Fruit fly (Drosophila melanogaster) whole organism, embryonic: ENCODE data around the gene melt.

Source experiments
- BtbVII ChIP-seq: fragments of 200-800 bp; sonication (Bioruptor generic); optimal IDR thresholded peaks from 3 replicates; lab custom pipeline; 2017; ENCODE audit warnings: missing biosample characterization, mild to moderate bottlenecking, missing genetic modification characterization
- CG10366 ChIP-seq: fragments of 200-800 bp; sonication (Bioruptor generic); IDR thresholded peaks from 2 replicates; pipeline ENCODE4 v1.3.6; 2022; ENCODE audit warnings: missing biosample characterization, missing genetic modification characterization
- CG10462 ChIP-seq: fragments of 200-800 bp; sonication (Bioruptor generic); optimal IDR thresholded peaks from 2 replicates; lab custom pipeline; 2016; ENCODE audit warnings: missing biosample characterization, missing genetic modification characterization
- CG10979 ChIP-seq: fragments of 200-800 bp; sonication (Bioruptor generic); optimal IDR thresholded peaks from 2 replicates; lab custom pipeline; 2018; ENCODE audit warnings: missing biosample characterization, mild to moderate bottlenecking, missing genetic modification characterization, moderate library complexity
- CG11504 ChIP-seq: fragments of 200-800 bp; sonication (Bioruptor generic); optimal IDR thresholded peaks from 3 replicates; lab custom pipeline; 2019; ENCODE audit warnings: missing biosample characterization, mild to moderate bottlenecking, missing genetic modification characterization, moderate library complexity
- CG13424 ChIP-seq: fragments of 200-800 bp; sonication (Bioruptor generic); optimal IDR thresholded peaks from 2 replicates; lab custom pipeline; 2019; ENCODE audit warnings: missing biosample characterization, mild to moderate bottlenecking, missing genetic modification characterization, moderate library complexity
- CG15269 ChIP-seq: fragments of 200-800 bp; sonication (Bioruptor generic); optimal IDR thresholded peaks from 2 replicates; lab custom pipeline; 2018; ENCODE audit warnings: missing biosample characterization, mild to moderate bottlenecking, missing genetic modification characterization, moderate library complexity
- CG17361 ChIP-seq: fragments of 200-800 bp; sonication (Bioruptor generic); IDR thresholded peaks from 3 replicates; pipeline ENCODE4 v1.3.6; 2022; ENCODE audit warnings: missing biosample characterization, missing genetic modification characterization
- CG17829 ChIP-seq: fragments of 200-800 bp; optimal IDR thresholded peaks from 2 replicates; lab custom pipeline; 2019; ENCODE audit warnings: missing biosample characterization, mild to moderate bottlenecking, missing genetic modification characterization, moderate library complexity
- CG18476 ChIP-seq: fragments of 200-800 bp; sonication (Bioruptor generic); optimal IDR thresholded peaks from 2 replicates; lab custom pipeline; 2016; ENCODE audit warnings: missing biosample characterization, mild to moderate bottlenecking, missing genetic modification characterization
- CG2678 ChIP-seq: fragments of 200-800 bp; sonication (Bioruptor generic); optimal IDR thresholded peaks from 3 replicates; lab custom pipeline; 2019; ENCODE audit warnings: missing biosample characterization, mild to moderate bottlenecking, missing genetic modification characterization, moderate library complexity
- CG30403 ChIP-seq: fragments of 200-800 bp; sonication (Bioruptor generic); optimal IDR thresholded peaks from 3 replicates; lab custom pipeline; 2016; ENCODE audit warnings: missing biosample characterization, missing genetic modification characterization
- CG33557 ChIP-seq: fragments of 200-800 bp; sonication (Bioruptor generic); optimal IDR thresholded peaks from 2 replicates; lab custom pipeline; 2019; ENCODE audit warnings: missing biosample characterization, mild to moderate bottlenecking, missing genetic modification characterization, moderate library complexity
- CG5953 ChIP-seq: fragments of 200-800 bp; sonication (Bioruptor generic); IDR thresholded peaks from 2 replicates; pipeline ENCODE4 v1.3.6; 2022; ENCODE audit warnings: missing biosample characterization, missing genetic modification characterization
- CG7839 ChIP-seq: fragments of 200-800 bp; sonication (Bioruptor generic); optimal IDR thresholded peaks from 3 replicates; lab custom pipeline; 2018; ENCODE audit warnings: missing biosample characterization, mild to moderate bottlenecking, missing genetic modification characterization, moderate library complexity
- CG8281 ChIP-seq: fragments of 200-800 bp; sonication (Bioruptor generic); optimal IDR thresholded peaks from 2 replicates; lab custom pipeline; 2018; ENCODE audit warnings: missing biosample characterization, mild to moderate bottlenecking, missing genetic modification characterization, moderate library complexity
- CG8944 ChIP-seq: fragments of 200-800 bp; sonication (Bioruptor generic); optimal IDR thresholded peaks from 3 replicates; lab custom pipeline; 2016; ENCODE audit warnings: missing biosample characterization, missing genetic modification characterization
- CoRest ChIP-seq: fragments of 200-800 bp; sonication (Bioruptor generic); optimal IDR thresholded peaks from 3 replicates; lab custom pipeline; 2018; ENCODE audit warnings: missing biosample characterization, mild to moderate bottlenecking, missing genetic modification characterization, moderate library complexity
- Drgx ChIP-seq: fragments of 200-800 bp; sonication (Bioruptor generic); IDR thresholded peaks from 2 replicates; pipeline ENCODE4 v1.3.6; 2022; ENCODE audit warnings: missing biosample characterization, missing genetic modification characterization
- Hand ChIP-seq: fragments of 200-800 bp; sonication (Bioruptor generic); optimal IDR thresholded peaks from 2 replicates; lab custom pipeline; 2017; ENCODE audit warnings: mild to moderate bottlenecking, missing biosample characterization, missing genetic modification reagents, missing genetic modification characterization
- Hr51 ChIP-seq, 2 experiments: fragments of 200-800 bp; sonication (Bioruptor generic); optimal IDR thresholded peaks; 2 replicates in 1 of 2; 3 replicates in 1 of 2; lab custom pipeline; 2016 to 2018; ENCODE audit warnings: missing biosample characterization in 2 of 2, missing genetic modification characterization in 2 of 2, mild to moderate bottlenecking in 1 of 2, moderate library complexity in 1 of 2
- Med ChIP-seq: fragments of 200-800 bp; sonication (Bioruptor generic); peaks from one replicate; lab custom pipeline; 2016; ENCODE audit warnings: missing biosample characterization, missing genetic modification characterization, mild to moderate bottlenecking, inconsistent platforms, moderate library complexity
- Oli ChIP-seq: fragments of 200-800 bp; sonication (Bioruptor generic); optimal IDR thresholded peaks from 2 replicates; lab custom pipeline; 2018; ENCODE audit warnings: missing biosample characterization, mild to moderate bottlenecking, missing genetic modification characterization, moderate library complexity
- PHDP ChIP-seq: fragments of 200-800 bp; sonication (Bioruptor generic); optimal IDR thresholded peaks from 3 replicates; lab custom pipeline; 2018; ENCODE audit warnings: missing biosample characterization, mild to moderate bottlenecking, missing genetic modification characterization, moderate library complexity
- Sox102F ChIP-seq: fragments of 200-800 bp; sonication (Bioruptor generic); optimal IDR thresholded peaks from 2 replicates; lab custom pipeline; 2018; ENCODE audit warnings: missing biosample characterization, mild to moderate bottlenecking, missing genetic modification characterization, moderate library complexity
- Xbp1 ChIP-seq: fragments of 200-800 bp; sonication (Bioruptor generic); optimal IDR thresholded peaks from 3 replicates; lab custom pipeline; 2016; ENCODE audit warnings: missing biosample characterization, mild to moderate bottlenecking, missing genetic modification characterization
- az2 ChIP-seq: fragments of 200-800 bp; sonication (Bioruptor generic); optimal IDR thresholded peaks from 3 replicates; lab custom pipeline; 2016; ENCODE audit warnings: missing biosample characterization, missing genetic modification characterization
- bsh ChIP-seq, 2 experiments: fragments of 200-800 bp; sonication (Bioruptor generic); optimal IDR thresholded peaks; 2 replicates each; lab custom pipeline; 2017 to 2018; ENCODE audit warnings: mild to moderate bottlenecking in 2 of 2, missing biosample characterization in 2 of 2, missing genetic modification characterization in 2 of 2, moderate library complexity in 1 of 2
- dm ChIP-seq: fragments of 200-800 bp; sonication (Bioruptor generic); optimal IDR thresholded peaks from 3 replicates; lab custom pipeline; 2016; ENCODE audit warnings: missing biosample characterization, missing genetic modification characterization
- dmrt99B ChIP-seq: fragments of 200-800 bp; sonication (Bioruptor generic); optimal IDR thresholded peaks from 2 replicates; lab custom pipeline; 2018; ENCODE audit warnings: missing biosample characterization, mild to moderate bottlenecking, missing genetic modification characterization, moderate library complexity
- grau ChIP-seq: fragments of 200-800 bp; optimal IDR thresholded peaks from 3 replicates; lab custom pipeline; 2019; ENCODE audit warnings: missing biosample characterization, mild to moderate bottlenecking, missing genetic modification characterization, moderate library complexity
- gsb-n ChIP-seq: fragments of 200-800 bp; sonication (Bioruptor generic); optimal IDR thresholded peaks from 3 replicates; lab custom pipeline; 2018; ENCODE audit warnings: missing biosample characterization, mild to moderate bottlenecking, missing genetic modification characterization
- insv ChIP-seq, 2 experiments: fragments of 200-800 bp; sonication (Bioruptor generic); optimal IDR thresholded peaks; 3 replicates each; lab custom pipeline; 2016 to 2018; ENCODE audit warnings: missing biosample characterization in 2 of 2, missing genetic modification characterization in 2 of 2
- lab ChIP-seq: fragments of 200-800 bp; sonication (Bioruptor generic); optimal IDR thresholded peaks from 3 replicates; lab custom pipeline; 2017; ENCODE audit warnings: missing biosample characterization, missing genetic modification characterization, mild to moderate bottlenecking, moderate library complexity, missing genetic modification reagents
- lilli ChIP-seq: fragments of 200-800 bp; sonication (Bioruptor generic); optimal IDR thresholded peaks from 3 replicates; lab custom pipeline; 2016; ENCODE audit warnings: missing biosample characterization, missing genetic modification characterization
- lola ChIP-seq, 3 experiments: fragments of >200 bp in 2 of 3; fragments of 200-800 bp in 1 of 3; sonication (Bioruptor generic) in 1 of 3; optimal IDR thresholded peaks; 2 replicates each; lab custom pipeline; 2017 to 2019; ENCODE audit warnings: missing biosample characterization in 3 of 3, missing genetic modification characterization in 3 of 3, mild to moderate bottlenecking in 1 of 3, moderate library complexity in 1 of 3
- mirr ChIP-seq: fragments of 200-800 bp; sonication (Bioruptor generic); optimal IDR thresholded peaks from 3 replicates; lab custom pipeline; 2018; ENCODE audit warnings: missing biosample characterization, mild to moderate bottlenecking, missing genetic modification characterization
- nmo ChIP-seq: fragments of 200-800 bp; sonication (Bioruptor generic); optimal IDR thresholded peaks from 2 replicates; lab custom pipeline; 2018; ENCODE audit warnings: missing biosample characterization, mild to moderate bottlenecking, missing genetic modification characterization, moderate library complexity
- nom ChIP-seq: fragments of 200-800 bp; sonication (Bioruptor generic); optimal IDR thresholded peaks from 2 replicates; lab custom pipeline; 2017; ENCODE audit warnings: missing biosample characterization, missing genetic modification characterization, mild to moderate bottlenecking, moderate library complexity, missing genetic modification reagents
- phol ChIP-seq: fragments of 200-800 bp; sonication (Bioruptor generic); optimal IDR thresholded peaks from 3 replicates; lab custom pipeline; 2018; ENCODE audit warnings: missing biosample characterization, mild to moderate bottlenecking, missing genetic modification characterization, moderate library complexity
- pnt ChIP-seq: fragments of 200-800 bp; sonication (Bioruptor generic); optimal IDR thresholded peaks from 3 replicates; lab custom pipeline; 2016; ENCODE audit warnings: missing biosample characterization, missing genetic modification characterization
- row ChIP-seq: fragments of 200-800 bp; sonication (Bioruptor generic); IDR thresholded peaks from 3 replicates; pipeline ENCODE4 v1.3.6; 2022; ENCODE audit warnings: missing biosample characterization, missing genetic modification characterization
- sens ChIP-seq: fragments of 200-800 bp; sonication (Bioruptor generic); peaks from one replicate; lab custom pipeline; 2016; ENCODE audit warnings: missing biosample characterization, missing genetic modification characterization
- trem ChIP-seq: fragments of 200-800 bp; optimal IDR thresholded peaks from 3 replicates; lab custom pipeline; 2019; ENCODE audit warnings: missing biosample characterization, mild to moderate bottlenecking, missing genetic modification characterization, moderate library complexity
- unpg ChIP-seq: fragments of 200-800 bp; sonication (Bioruptor generic); optimal IDR thresholded peaks from 3 replicates; lab custom pipeline; 2018; ENCODE audit warnings: missing biosample characterization, mild to moderate bottlenecking, missing genetic modification characterization, moderate library complexity

melt gene

DNA sequence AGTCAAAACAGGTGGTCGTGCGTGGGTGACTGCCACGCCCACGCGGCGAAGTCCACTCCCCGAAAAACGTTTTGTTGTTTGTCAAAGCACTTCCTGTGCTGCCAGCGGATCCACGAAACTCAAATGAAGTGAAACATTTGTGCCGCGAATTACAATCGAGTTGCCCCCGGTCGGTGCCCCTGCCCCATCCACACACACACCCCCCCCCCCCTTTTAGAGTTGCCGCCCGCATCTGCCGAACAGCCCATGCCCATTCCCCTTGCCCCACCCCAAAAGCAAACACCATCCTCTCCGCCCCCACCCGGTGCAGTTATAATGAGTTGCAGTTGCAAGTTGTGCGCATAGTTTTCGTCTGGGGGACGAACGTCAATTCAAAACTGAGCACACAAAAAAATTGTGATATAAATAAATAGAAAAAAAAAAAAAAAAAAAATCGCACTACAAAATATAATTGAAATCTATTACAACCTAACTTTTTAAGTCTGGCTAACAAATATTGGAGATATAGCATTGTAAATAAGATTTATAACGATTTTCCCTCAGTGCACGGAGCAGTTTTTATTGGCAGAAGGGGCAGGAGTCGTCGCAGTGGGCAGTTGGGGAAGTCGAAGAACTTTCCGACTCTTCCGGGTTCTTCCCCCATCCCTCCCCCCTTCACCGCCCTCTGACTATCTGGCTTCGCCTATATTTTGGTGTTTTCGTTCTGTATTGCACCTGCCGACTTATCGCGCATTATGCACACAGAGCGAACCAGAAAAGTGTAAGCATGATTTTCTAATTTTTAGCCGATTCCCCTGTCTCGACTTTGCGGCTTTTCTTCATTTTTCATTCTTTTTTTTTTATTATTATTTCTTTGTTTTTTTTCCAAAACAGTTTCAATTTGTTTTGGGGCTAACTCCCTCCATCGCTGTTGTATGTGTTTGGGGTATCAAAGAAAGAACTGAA, 17.5 kb downstream of the melt start (continued):
- TF ChIP-seq CG33557 (GFP tag; lab: Kevin White, UChicago) (peak; percentile 26), CG10462 (GFP tag; lab: Kevin White, UChicago) (peak; percentile 39), CG18476 (GFP tag; lab: Kevin White, UChicago) (no peak)

DNA sequence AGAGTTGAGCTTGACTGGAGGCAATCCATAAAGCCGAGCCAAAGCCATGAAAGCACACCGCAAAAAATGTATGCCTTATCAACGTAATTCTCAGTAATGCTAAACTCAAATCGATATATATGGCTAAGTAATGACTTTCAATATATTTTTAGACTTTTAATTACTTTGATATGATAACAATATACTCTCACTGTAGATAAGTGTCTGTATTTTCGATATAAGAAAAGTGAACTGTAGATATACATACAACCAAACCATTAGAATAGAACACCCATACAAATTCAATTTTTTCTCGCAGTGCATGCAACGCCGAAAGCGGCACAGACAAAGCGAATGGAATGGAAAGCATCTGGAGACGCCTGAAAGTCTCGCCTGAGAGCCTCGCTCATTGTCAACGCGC, 19.3 kb downstream of the melt start:
- TF ChIP-seq dm (GFP tag; lab: Kevin White, UChicago): no peak
- no peak for TF ChIP-seq CG8281
- TF ChIP-seq CoRest (tag; lab: Kevin White, UChicago): peak; percentile 20
- 0 out of 3 replicates have a peak, but pooled peaks have one; percentile 24 for TF ChIP-seq CG17361
- TF ChIP-seq gsb-n (tag; lab: Kevin White, UChicago): no peak
- TF ChIP-seq CG2678 (tag; lab: Kevin White, UChicago): peak; percentile 40
- no peak for TF ChIP-seq BtbVII (GFP tag; lab: Kevin White, UChicago)
- TF ChIP-seq bsh (GFP tag; optimal IDR thresholded peaks at IDR 0.05; lab: Kevin White, UChicago): peak; percentile 8 to 30
- no peak for TF ChIP-seq mirr (GFP tag; lab: Kevin White, UChicago)
- TF ChIP-seq PHDP (tag; lab: Kevin White, UChicago): no peak
- TF ChIP-seq trem (tag; lab: Kevin White, UChicago): no peak
- peak; percentile 18 for TF ChIP-seq unpg (GFP tag; lab: Kevin White, UChicago)
- peak; percentile 26 for TF ChIP-seq lab (GFP tag; lab: Kevin White, UChicago)
- TF ChIP-seq CG30403 (GFP tag; lab: Kevin White, UChicago): peak; percentile 13
- no peak for TF ChIP-seq Hand (GFP tag; lab: Kevin White, UChicago)
- peak; percentile 2 for TF ChIP-seq Xbp1 (GFP tag; lab: Kevin White, UChicago)
- TF ChIP-seq nom (GFP tag; lab: Kevin White, UChicago): peak; percentile 44
- peak; percentile 2 for TF ChIP-seq CG17829
- peak; percentile 39 for TF ChIP-seq dmrt99B (tag; lab: Kevin White, UChicago)
- TF ChIP-seq insv (GFP tag; optimal IDR thresholded peaks at IDR 0.05; lab: Kevin White, UChicago): no peak
- TF ChIP-seq az2 (GFP tag; lab: Kevin White, UChicago): peak; percentile 8
- no peak for TF ChIP-seq CG5953 (GFP tag; lab: Robert Waterston, UW)
- TF ChIP-seq lola (GFP tag; optimal IDR thresholded peaks at IDR 0.05; lab: Kevin White, UChicago): peak in 1 of 3 experiments; percentile 5
- TF ChIP-seq CG8944 (GFP tag; lab: Kevin White, UChicago): no peak
- TF ChIP-seq phol (tag; lab: Kevin White, UChicago): peak; percentile 23
- peak in 1 of 2 experiments; percentile 28 for TF ChIP-seq Hr51 (GFP tag; optimal IDR thresholded peaks at IDR 0.05; lab: Kevin White, UChicago)
- TF ChIP-seq CG7839 (tag; lab: Kevin White, UChicago): peak; percentile 14
- peak; percentile 22 for TF ChIP-seq Oli
- TF ChIP-seq Med: peak; percentile 20
- peak; percentile 76 for TF ChIP-seq sens
- TF ChIP-seq pnt: no peak
- peak; percentile 11 for TF ChIP-seq CG15269 (tag; lab: Kevin White, UChicago)
- TF ChIP-seq grau (tag; lab: Kevin White, UChicago): peak; percentile 24
- TF ChIP-seq Sox102F (GFP tag; lab: Kevin White, UChicago): peak; percentile 36
- TF ChIP-seq nmo (GFP tag; lab: Kevin White, UChicago): peak; percentile 26
- peak; percentile 26; the same call in 2 of the 3 replicates for TF ChIP-seq row (GFP tag; lab: Robert Waterston, UW)
- TF ChIP-seq CG11504: peak; percentile 42
- no peak for TF ChIP-seq CG10366 (GFP tag; lab: Robert Waterston, UW)
- TF ChIP-seq Drgx (GFP tag; lab: Robert Waterston, UW): peak; percentile 52; the same call in 1 of the 2 replicates
- peak; percentile 9 for TF ChIP-seq CG13424 (tag; lab: Kevin White, UChicago)
- peak; percentile 37 for TF ChIP-seq CG10979 (tag; lab: Kevin White, UChicago)
- TF ChIP-seq lilli (GFP tag; lab: Kevin White, UChicago): peak; percentile 1
